Fruit fly (Drosophila melanogaster) whole organism, embryonic: ENCODE measurements around the gene CG13062.

Experiments
- Adf1 ChIP-seq: fragments of 200-800 bp; sonication (Bioruptor generic); IDR thresholded peaks from 2 replicates; pipeline ENCODE4 v1.3.6; 2022; ENCODE audit warnings: missing biosample characterization, missing genetic modification characterization
- Asciz ChIP-seq: fragments of 200-800 bp; sonication (Bioruptor generic); optimal IDR thresholded peaks from 2 replicates; lab custom pipeline; 2017; ENCODE audit warnings: missing biosample characterization, mild to moderate bottlenecking, missing genetic modification characterization, missing genetic modification reagents
- Bgb ChIP-seq: fragments of 200-800 bp; sonication (Bioruptor generic); IDR thresholded peaks from 2 replicates; pipeline ENCODE4 v1.3.6; 2022; ENCODE audit warnings: missing biosample characterization, missing genetic modification characterization; ENCODE audit not compliant: partially characterized antibody
- CG10543 ChIP-seq: fragments of 200-800 bp; sonication (Bioruptor generic); optimal IDR thresholded peaks from 3 replicates; lab custom pipeline; 2017; ENCODE audit warnings: missing biosample characterization, mild to moderate bottlenecking, missing genetic modification characterization, moderate library complexity
- CG11093 ChIP-seq: fragments of 200-800 bp; sonication (Bioruptor generic); IDR thresholded peaks from 3 replicates; pipeline ENCODE4 v1.3.6; 2022; ENCODE audit warnings: missing biosample characterization, missing genetic modification characterization
- CG12071 ChIP-seq: fragments of 200-800 bp; sonication (Bioruptor generic); optimal IDR thresholded peaks from 3 replicates; lab custom pipeline; 2018; ENCODE audit warnings: missing biosample characterization, mild to moderate bottlenecking, missing genetic modification characterization
- CG12104 ChIP-seq: fragments of 200-800 bp; sonication (Bioruptor generic); optimal IDR thresholded peaks from 3 replicates; lab custom pipeline; 2016; ENCODE audit warnings: missing biosample characterization, missing genetic modification characterization
- CG12659 ChIP-seq: fragments of 200-800 bp; sonication (Bioruptor generic); optimal IDR thresholded peaks from 3 replicates; lab custom pipeline; 2017; ENCODE audit warnings: mild to moderate bottlenecking, missing biosample characterization, missing genetic modification reagents, missing genetic modification characterization
- CG14014 ChIP-seq: fragments of 200-800 bp; sonication (Bioruptor generic); IDR thresholded peaks from 2 replicates; pipeline ENCODE4 v1.3.6; 2022; ENCODE audit warnings: missing biosample characterization, missing genetic modification characterization
- CG18619 ChIP-seq: fragments of 200-800 bp; sonication (Bioruptor generic); optimal IDR thresholded peaks from 3 replicates; lab custom pipeline; 2017; ENCODE audit warnings: missing biosample characterization, mild to moderate bottlenecking, missing genetic modification characterization
- CG2120 ChIP-seq: fragments of 200-800 bp; sonication (Bioruptor generic); optimal IDR thresholded peaks from 3 replicates; lab custom pipeline; 2016; ENCODE audit warnings: missing biosample characterization, missing genetic modification characterization
- CG2678 ChIP-seq: fragments of 200-800 bp; sonication (Bioruptor generic); optimal IDR thresholded peaks from 3 replicates; lab custom pipeline; 2019; ENCODE audit warnings: missing biosample characterization, mild to moderate bottlenecking, missing genetic modification characterization, moderate library complexity
- CG2875 ChIP-seq: fragments of 200-800 bp; sonication (Bioruptor generic); optimal IDR thresholded peaks from 2 replicates; lab custom pipeline; 2017; ENCODE audit warnings: missing biosample characterization, mild to moderate bottlenecking, missing genetic modification characterization, missing genetic modification reagents
- CG30020 ChIP-seq: fragments of 200-800 bp; optimal IDR thresholded peaks from 2 replicates; lab custom pipeline; 2019; ENCODE audit warnings: missing biosample characterization, mild to moderate bottlenecking, missing genetic modification characterization, moderate library complexity
- CG32532 ChIP-seq: fragments of 200-800 bp; sonication (Bioruptor generic); IDR thresholded peaks from 2 replicates; pipeline ENCODE4 v1.3.6; 2022; ENCODE audit warnings: missing biosample characterization, missing genetic modification characterization
- CG32772 ChIP-seq: fragments of 200-800 bp; sonication (Bioruptor generic); IDR thresholded peaks from 2 replicates; pipeline ENCODE4 v1.3.6; 2022; ENCODE audit warnings: missing biosample characterization, missing genetic modification characterization
- CG3281 ChIP-seq: fragments of 200-800 bp; sonication (Bioruptor generic); optimal IDR thresholded peaks from 3 replicates; lab custom pipeline; 2017; ENCODE audit warnings: missing biosample characterization, mild to moderate bottlenecking, missing genetic modification characterization
- CG34376 ChIP-seq: fragments of 200-800 bp; sonication (Bioruptor generic); optimal IDR thresholded peaks from 2 replicates; lab custom pipeline; 2018; ENCODE audit warnings: missing biosample characterization, mild to moderate bottlenecking, missing genetic modification characterization
- CG4282 ChIP-seq: fragments of 200-800 bp; sonication (Bioruptor generic); optimal IDR thresholded peaks from 2 replicates; lab custom pipeline; 2016; ENCODE audit warnings: missing biosample characterization, missing genetic modification characterization
- CG8290 ChIP-seq, 3 experiments: fragments of 200-800 bp; sonication (Bioruptor generic); optimal IDR thresholded peaks; 2 replicates each; lab custom pipeline; 2016 to 2019; ENCODE audit warnings: missing biosample characterization in 3 of 3, missing genetic modification characterization in 3 of 3, mild to moderate bottlenecking in 2 of 3, moderate library complexity in 1 of 3
- Dbx ChIP-seq: fragments of 200-800 bp; sonication (Bioruptor generic); IDR thresholded peaks from 3 replicates; pipeline ENCODE4 v1.3.6; 2022; ENCODE audit warnings: missing biosample characterization, missing genetic modification characterization
- Deaf1 ChIP-seq: fragments of 200-800 bp; optimal IDR thresholded peaks from 3 replicates; lab custom pipeline; 2019; ENCODE audit warnings: missing biosample characterization, mild to moderate bottlenecking, missing genetic modification characterization, moderate library complexity
- Dek ChIP-seq: fragments of 200-800 bp; sonication (Bioruptor generic); optimal IDR thresholded peaks from 3 replicates; lab custom pipeline; 2019; ENCODE audit warnings: missing biosample characterization, mild to moderate bottlenecking, missing genetic modification characterization, moderate library complexity
- Fer1 ChIP-seq: fragments of 200-800 bp; sonication (Bioruptor generic); optimal IDR thresholded peaks from 2 replicates; lab custom pipeline; 2017; ENCODE audit warnings: missing biosample characterization, mild to moderate bottlenecking, missing genetic modification characterization
- Fer3 ChIP-seq: fragments of 200-800 bp; sonication (Bioruptor generic); optimal IDR thresholded peaks from 2 replicates; lab custom pipeline; 2018; ENCODE audit warnings: missing biosample characterization, mild to moderate bottlenecking, missing genetic modification characterization, moderate library complexity
- HHEX ChIP-seq: fragments of 200-800 bp; sonication (Bioruptor generic); optimal IDR thresholded peaks from 3 replicates; lab custom pipeline; 2017; ENCODE audit warnings: missing biosample characterization, mild to moderate bottlenecking, missing genetic modification characterization, missing genetic modification reagents
- Hmr ChIP-seq: fragments of 200-800 bp; sonication (Bioruptor generic); optimal IDR thresholded peaks from 3 replicates; lab custom pipeline; 2017; ENCODE audit warnings: mild to moderate bottlenecking, missing biosample characterization, missing genetic modification reagents, missing genetic modification characterization
- Jarid2 ChIP-seq: fragments of 200-800 bp; sonication (Bioruptor generic); optimal IDR thresholded peaks from 3 replicates; lab custom pipeline; 2017; ENCODE audit warnings: mild to moderate bottlenecking, missing biosample characterization, missing genetic modification reagents, missing genetic modification characterization
- Med ChIP-seq: fragments of 200-800 bp; sonication (Bioruptor generic); peaks from one replicate; lab custom pipeline; 2016; ENCODE audit warnings: missing biosample characterization, missing genetic modification characterization, mild to moderate bottlenecking, inconsistent platforms, moderate library complexity
- Meics ChIP-seq: fragments of 200-800 bp; sonication (Bioruptor generic); optimal IDR thresholded peaks from 2 replicates; lab custom pipeline; 2017; ENCODE audit warnings: missing biosample characterization, mild to moderate bottlenecking, missing genetic modification characterization
- TFAM ChIP-seq: fragments of 200-800 bp; sonication (Bioruptor generic); optimal IDR thresholded peaks from 2 replicates; lab custom pipeline; 2017; ENCODE audit warnings: missing biosample characterization, missing genetic modification characterization, inconsistent platforms
- caup ChIP-seq: fragments of 200-800 bp; sonication (Bioruptor generic); optimal IDR thresholded peaks from 3 replicates; lab custom pipeline; 2017; ENCODE audit warnings: missing biosample characterization, mild to moderate bottlenecking, missing genetic modification characterization, moderate library complexity; ENCODE audit not compliant: severe bottlenecking
- dan ChIP-seq: fragments of 200-800 bp; sonication (Bioruptor generic); IDR thresholded peaks from 2 replicates; pipeline ENCODE4 v1.3.6; 2022; ENCODE audit warnings: missing biosample characterization, missing genetic modification characterization
- ftz-f1 ChIP-seq: fragments of 200-800 bp; sonication (Bioruptor generic); optimal IDR thresholded peaks from 2 replicates; lab custom pipeline; 2016; ENCODE audit warnings: missing biosample characterization, missing genetic modification characterization
- gro ChIP-seq: fragments of 200-800 bp; sonication (Bioruptor generic); optimal IDR thresholded peaks from 2 replicates; lab custom pipeline; 2016; ENCODE audit warnings: missing biosample characterization, missing genetic modification characterization
- ind ChIP-seq: fragments of 200-800 bp; sonication (Bioruptor generic); optimal IDR thresholded peaks from 3 replicates; lab custom pipeline; 2016; ENCODE audit warnings: missing biosample characterization, missing genetic modification characterization
- lab ChIP-seq: fragments of 200-800 bp; sonication (Bioruptor generic); optimal IDR thresholded peaks from 3 replicates; lab custom pipeline; 2017; ENCODE audit warnings: missing biosample characterization, missing genetic modification characterization, mild to moderate bottlenecking, moderate library complexity, missing genetic modification reagents
- lilli ChIP-seq: fragments of 200-800 bp; sonication (Bioruptor generic); optimal IDR thresholded peaks from 3 replicates; lab custom pipeline; 2016; ENCODE audit warnings: missing biosample characterization, missing genetic modification characterization
- nerfin-2 ChIP-seq: fragments of 200-800 bp; sonication (Bioruptor generic); IDR thresholded peaks from 2 replicates; pipeline ENCODE4 v1.3.6; 2022; ENCODE audit warnings: missing biosample characterization, missing genetic modification characterization; ENCODE audit not compliant: partially characterized antibody
- org-1 ChIP-seq: fragments of 200-800 bp; sonication (Bioruptor generic); optimal IDR thresholded peaks from 2 replicates; lab custom pipeline; 2017; ENCODE audit warnings: missing biosample characterization, missing genetic modification characterization
- rib ChIP-seq: fragments of 200-800 bp; sonication (Bioruptor generic); IDR thresholded peaks from 2 replicates; pipeline ENCODE4 v1.3.6; 2022; ENCODE audit warnings: missing biosample characterization, missing genetic modification characterization
- slbo ChIP-seq: fragments of 200-800 bp; sonication (Bioruptor generic); IDR thresholded peaks from 2 replicates; pipeline ENCODE4 v1.3.6; 2022; ENCODE audit warnings: missing biosample characterization, missing genetic modification characterization
- slou ChIP-seq: fragments of 200-800 bp; sonication (Bioruptor generic); optimal IDR thresholded peaks from 3 replicates; lab custom pipeline; 2016; ENCODE audit warnings: missing biosample characterization, missing genetic modification characterization
- sob ChIP-seq: fragments of 200-800 bp; sonication (Bioruptor generic); IDR thresholded peaks from 2 replicates; pipeline ENCODE4 v1.3.6; 2022; ENCODE audit warnings: missing biosample characterization, missing genetic modification characterization
- sug ChIP-seq: fragments of 200-800 bp; optimal IDR thresholded peaks from 2 replicates; lab custom pipeline; 2019; ENCODE audit warnings: missing biosample characterization, mild to moderate bottlenecking, missing genetic modification characterization, moderate library complexity
- yki ChIP-seq: fragments of >200 bp; optimal IDR thresholded peaks from 3 replicates; lab custom pipeline; 2018
- z ChIP-seq: fragments of 200-800 bp; sonication (Bioruptor generic); IDR thresholded peaks from 3 replicates; pipeline ENCODE4 v1.3.6; 2022; ENCODE audit warnings: missing biosample characterization, missing genetic modification characterization

Gene CG13062

DNA sequence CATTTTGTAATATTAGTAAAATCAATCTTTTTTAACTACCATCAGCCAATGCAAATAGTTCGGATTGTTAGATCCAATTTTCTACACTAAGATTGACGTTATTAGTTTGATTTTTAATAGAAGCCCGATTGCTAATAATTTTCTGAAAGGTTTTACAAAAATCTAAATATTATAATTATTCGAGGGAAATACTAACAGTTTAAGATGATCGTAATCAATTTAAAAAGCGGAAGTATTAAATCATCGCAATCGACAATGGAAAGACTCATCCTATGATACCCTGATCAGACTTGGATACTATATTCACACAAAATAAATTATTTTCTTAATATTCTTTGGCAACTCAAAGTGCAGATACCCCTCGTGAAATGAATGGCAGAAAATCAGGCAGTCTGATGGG lies 43.8 kb downstream of the CG13062 start (continued):
- no peak for TF ChIP-seq CG2875 (GFP tag; lab: Kevin White, UChicago)
- TF ChIP-seq CG11093 (GFP tag; lab: Robert Waterston, UW): no peak
- no peak for TF ChIP-seq dan (GFP tag; lab: Robert Waterston, UW)
- TF ChIP-seq CG12104 (GFP tag; lab: Kevin White, UChicago): no peak
- TF ChIP-seq CG4282 (GFP tag; lab: Kevin White, UChicago): no peak
- TF ChIP-seq TFAM (GFP tag; lab: Kevin White, UChicago): no peak
- no peak for TF ChIP-seq Asciz (GFP tag; lab: Kevin White, UChicago)
- no peak for TF ChIP-seq slou (GFP tag; lab: Kevin White, UChicago)

DNA sequence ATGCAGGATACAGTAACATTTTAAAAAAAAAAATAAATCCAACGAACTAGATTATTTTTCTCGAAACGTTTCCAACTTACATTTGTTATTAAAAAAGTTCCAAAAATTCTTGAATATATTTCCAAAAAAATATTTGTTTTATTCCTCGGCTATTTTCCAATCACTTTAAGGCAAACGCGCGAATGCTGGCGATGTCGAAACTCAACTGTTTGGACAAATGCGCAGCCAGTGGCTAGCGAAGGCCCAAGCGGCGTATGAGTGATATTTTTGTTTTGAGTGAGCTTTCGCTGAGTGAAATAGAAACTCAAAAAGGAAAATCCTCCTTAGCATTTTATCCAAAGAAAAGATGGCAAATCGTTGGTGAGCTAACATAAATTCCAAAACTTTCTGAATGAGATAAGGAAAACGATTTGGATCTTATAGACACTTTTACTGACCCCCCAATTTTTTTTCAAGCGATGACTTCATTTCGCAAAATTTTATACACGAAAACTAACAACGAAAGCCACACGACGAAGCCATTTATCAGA lies 45.2 kb downstream of the CG13062 start, which contains the start of gene ringer:
ringer (minus strand) TSS at position 210 of the 530 bp plus-strand sequence.
- TF ChIP-seq yki (lab: Kevin White, UChicago): no peak
- TF ChIP-seq CG34376 (GFP tag; lab: Kevin White, UChicago): peak; percentile 35
- no peak for TF ChIP-seq CG2875 (GFP tag; lab: Kevin White, UChicago)
- peak; percentile 65 for TF ChIP-seq Deaf1 (tag; lab: Kevin White, UChicago)
- no peak for TF ChIP-seq org-1 (GFP tag; lab: Kevin White, UChicago)
- peak; percentile 9 for TF ChIP-seq ftz-f1 (GFP tag; lab: Kevin White, UChicago)
- TF ChIP-seq TFAM (GFP tag; lab: Kevin White, UChicago): no peak
- peak; percentile 86; the same call in 1 of the 3 replicates for TF ChIP-seq z (GFP tag; lab: Robert Waterston, UW)
- peak; percentile 58 for TF ChIP-seq Med (GFP tag; lab: Kevin White, UChicago)
- TF ChIP-seq CG10543 (GFP tag; lab: Kevin White, UChicago): peak; percentile 9
- no peak for TF ChIP-seq ind (GFP tag; lab: Kevin White, UChicago)
- TF ChIP-seq HHEX (GFP tag; lab: Kevin White, UChicago): peak; percentile 34
- TF ChIP-seq CG2678: peak; percentile 16
- TF ChIP-seq CG12659 (GFP tag; lab: Kevin White, UChicago): peak; percentile 8
- peak; percentile 12 for TF ChIP-seq lab
- TF ChIP-seq Fer1 (GFP tag; lab: Kevin White, UChicago): peak; percentile 14
- peak; percentile 21; the same call in 1 of the 2 replicates for TF ChIP-seq Bgb (GFP tag; lab: Robert Waterston, UW)
- peak; percentile 1 for TF ChIP-seq caup (GFP tag; lab: Kevin White, UChicago)
- peak; percentile 0 for TF ChIP-seq CG12071 (GFP tag; lab: Kevin White, UChicago)
- peak; percentile 27 for TF ChIP-seq CG3281 (GFP tag; lab: Kevin White, UChicago)
- TF ChIP-seq Jarid2 (GFP tag; lab: Kevin White, UChicago): peak; percentile 29
- TF ChIP-seq lilli: peak; percentile 31
- peak; percentile 6 for TF ChIP-seq Fer3 (tag; lab: Kevin White, UChicago)
- 0 out of 3 replicates have a peak, but pooled peaks have one; percentile 31 for TF ChIP-seq Dbx
- peak; percentile 25 for TF ChIP-seq sug
- TF ChIP-seq CG14014 (GFP tag; lab: Robert Waterston, UW): no peak; the same call in 1 of the 2 replicates
- peak; percentile 8; the same call in 1 of the 2 replicates for TF ChIP-seq Adf1 (GFP tag; lab: Robert Waterston, UW)
- peak; percentile 33 for TF ChIP-seq Meics
- TF ChIP-seq Dek: peak; percentile 23
- peak; percentile 29 for TF ChIP-seq CG2120 (GFP tag; lab: Kevin White, UChicago)
- TF ChIP-seq CG8290 (GFP tag; optimal IDR thresholded peaks at IDR 0.05; lab: Kevin White, UChicago): no peak
- peak in 1 of 2 experiments; percentile 52 for TF ChIP-seq CG8290 (tag; optimal IDR thresholded peaks at IDR 0.05; lab: Kevin White, UChicago)
- no peak for TF ChIP-seq CG30020 (tag; lab: Kevin White, UChicago)
- 0 out of 2 replicates have a peak, but pooled peaks have one; percentile 21 for TF ChIP-seq sob (GFP tag; lab: Robert Waterston, UW)
- TF ChIP-seq slbo (GFP tag; lab: Robert Waterston, UW): 0 out of 2 replicates have a peak, but pooled peaks have one; percentile 39
- peak; percentile 29 for TF ChIP-seq gro (GFP tag; lab: Kevin White, UChicago)
- peak; percentile 47; the same call in 1 of the 2 replicates for TF ChIP-seq rib (GFP tag; lab: Robert Waterston, UW)
- no peak for TF ChIP-seq CG32772 (GFP tag; lab: Robert Waterston, UW)
- TF ChIP-seq CG18619 (GFP tag; lab: Kevin White, UChicago): peak; percentile 10
- TF ChIP-seq nerfin-2 (GFP tag; lab: Robert Waterston, UW): no peak
- TF ChIP-seq CG32532 (GFP tag; lab: Robert Waterston, UW): peak; percentile 34; the same call in 1 of the 2 replicates
- TF ChIP-seq Hmr: peak; percentile 48
